Worm (Caenorhabditis elegans): ENCODE results near the gene dvc-1.

DNA sequence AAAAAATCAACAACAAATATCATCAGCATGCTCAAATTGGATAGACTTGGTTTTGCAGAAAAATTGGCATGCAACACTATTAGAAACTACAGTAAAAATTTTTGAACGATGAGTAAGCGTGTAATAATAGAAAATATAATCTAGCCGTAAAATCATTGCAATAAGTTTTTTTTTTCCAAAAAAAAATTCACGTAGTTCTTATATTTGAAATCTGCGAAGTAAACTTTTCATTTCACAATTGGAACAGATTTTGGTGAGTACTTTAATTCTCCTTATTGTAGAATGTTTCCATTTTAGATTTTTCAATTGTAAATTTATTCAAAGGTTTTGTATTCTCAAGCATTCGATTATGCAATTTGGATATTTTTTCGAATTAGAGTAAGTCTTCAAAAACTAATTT, 38.8 kb downstream of the dvc-1 start, which contains the start of gene K10D6.3:
- TF ChIP-seq fkh-2 (tag; optimal IDR thresholded peaks at IDR 0.05) = no peak
- no peak for TF ChIP-seq tbx-2 (tag; optimal IDR thresholded peaks at IDR 0.05)
- TF ChIP-seq unc-39 (tag; optimal IDR thresholded peaks at IDR 0.05) = no peak
- TF ChIP-seq unc-62 (GFP tag; optimal IDR thresholded peaks at IDR 0.05) = no peak
- TF ChIP-seq elt-3 (tag; optimal IDR thresholded peaks at IDR 0.05) = no peak
- TF ChIP-seq fkh-10 (GFP tag; optimal IDR thresholded peaks at IDR 0.05) = no peak
- no peak for TF ChIP-seq nhr-76 (tag; optimal IDR thresholded peaks at IDR 0.05)
- TF ChIP-seq nhr-25 (tag; optimal IDR thresholded peaks at IDR 0.05) = no peak
- no peak for TF ChIP-seq ceh-82 (tag; optimal IDR thresholded peaks at IDR 0.05)
- TF ChIP-seq lin-39 (tag; optimal IDR thresholded peaks at IDR 0.05) = no peak
- no peak for TF ChIP-seq nhr-28 (tag; optimal IDR thresholded peaks at IDR 0.05)
- TF ChIP-seq skn-1 (tag; optimal IDR thresholded peaks at IDR 0.05) = no peak
- no peak for TF ChIP-seq hmg-11 (tag; optimal IDR thresholded peaks at IDR 0.05)
- no peak for TF ChIP-seq nhr-77 (tag; optimal IDR thresholded peaks at IDR 0.05)

Data from whole organism, L3 larva.